Worm (Caenorhabditis elegans) whole organism, mixed stage, embryonic: ENCODE measurements around the gene cdh-5.

Source experiments
- lin-13 ChIP-seq: fragments of 150-350 bp; optimal IDR thresholded peaks from 2 replicates; lab custom pipeline; 2014; ENCODE audit warnings: missing biosample characterization, missing genetic modification characterization
- mep-1 ChIP-seq: fragments of 150-350 bp; optimal IDR thresholded peaks from 2 replicates; lab custom pipeline; 2017; ENCODE audit warnings: missing biosample characterization, missing genetic modification reagents, missing genetic modification characterization, inconsistent platforms
- nhr-237 ChIP-seq: fragments of 150-350 bp; optimal IDR thresholded peaks from 2 replicates; lab custom pipeline; 2014; ENCODE audit warnings: missing biosample characterization, missing genetic modification characterization
- ztf-11 ChIP-seq: fragments of 150-350 bp; optimal IDR thresholded peaks from 2 replicates; lab custom pipeline; 2014; ENCODE audit warnings: missing biosample characterization, missing genetic modification characterization

DNA sequence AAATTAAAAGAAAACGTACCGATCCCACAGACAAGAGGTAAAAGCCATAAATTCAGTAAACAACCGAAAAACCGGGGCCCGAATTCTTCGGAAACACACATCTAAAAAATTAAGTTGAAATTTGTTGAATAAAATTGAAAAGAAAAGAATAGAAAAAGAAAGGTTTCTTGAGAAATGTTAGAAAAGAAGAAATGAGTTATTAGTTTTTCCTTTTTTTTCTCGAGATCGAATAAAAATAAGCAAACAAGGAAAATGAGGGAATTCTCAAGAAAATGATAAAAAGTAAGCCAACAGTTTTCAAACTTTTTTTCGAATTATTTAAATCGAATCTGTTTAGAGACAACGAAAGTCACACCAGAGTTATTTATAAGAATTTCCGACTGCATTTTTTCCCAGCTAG is 36.8 kb downstream of the cdh-5 start, which contains the start of gene H23L24.4:
- no peak for TF ChIP-seq mep-1 (tag; lab: Kevin White, UChicago)
- TF ChIP-seq lin-13 (tag; lab: Kevin White, UChicago), result no peak
- no peak for TF ChIP-seq nhr-237 (tag; lab: Kevin White, UChicago)
- no peak for TF ChIP-seq ztf-11 (tag; lab: Kevin White, UChicago)
